Worm (Caenorhabditis elegans) whole organism, dauer: Measurements from ENCODE around the gene nspc-16.
A peak's percentile ranks its signal among the peaks of the same experiment; 100 is the strongest.
"Not testable (repeated sequence)": the region's sequence is repeated elsewhere in the genome, so short reads cannot be mapped to it uniquely, and the experiment has no call there.

ENCODE experiments used
- unc-62 ChIP-seq: sonication (generic microtip); optimal IDR thresholded peaks from 2 replicates; lab custom pipeline; 2017; ENCODE audit warnings: missing biosample characterization, missing genetic modification reagents, missing genetic modification characterization

Gene nspc-16

ce11 chrX:14516560-14516959 is 6.8 kb upstream of the nspc-16 start, which contains the start of gene D1025.10:
D1025.10 (plus strand) TSS chrX:14516860.
- no peak for TF ChIP-seq unc-62 (GFP tag; lab: Kevin White, UChicago)

- no peak for TF ChIP-seq unc-62 (GFP tag; lab: Kevin White, UChicago)
Observed at ce11 chrX:14517842-14518241, 5.5 kb upstream of the nspc-16 start.

DNA sequence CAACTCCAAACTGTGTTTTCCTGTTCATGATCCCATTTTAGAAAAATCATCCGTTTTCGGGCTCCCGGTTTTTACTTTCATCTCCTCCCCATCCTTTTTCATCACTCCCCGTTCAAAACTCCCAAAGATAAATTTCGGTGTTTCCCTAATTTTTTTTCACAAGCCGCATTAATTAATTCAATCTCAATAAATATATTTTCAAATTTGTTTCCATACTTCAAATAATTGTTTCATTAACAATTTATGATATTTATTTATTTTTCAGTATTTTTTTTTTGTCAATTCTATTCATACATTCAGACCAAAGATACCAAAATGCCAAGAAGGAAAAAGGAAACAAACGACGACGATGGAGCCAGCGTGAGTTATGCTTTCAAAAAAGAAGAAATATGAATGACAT is 2.9 kb upstream of the nspc-16 start, which contains the start of gene D1025.1:
Gene D1025.1, plus strand, starts transcription at position 301 of the 400 bp plus-strand sequence.
- TF ChIP-seq unc-62 (GFP tag; lab: Kevin White, UChicago) = no peak

- not testable (repeated sequence) for TF ChIP-seq unc-62 (GFP tag; lab: Kevin White, UChicago)
Observed at ce11 chrX:14525081-14525324, 1.6 kb downstream of the nspc-16 start, which contains the start of gene nspc-17. nspc-17 (minus strand) TSS chrX:14525181.

DNA sequence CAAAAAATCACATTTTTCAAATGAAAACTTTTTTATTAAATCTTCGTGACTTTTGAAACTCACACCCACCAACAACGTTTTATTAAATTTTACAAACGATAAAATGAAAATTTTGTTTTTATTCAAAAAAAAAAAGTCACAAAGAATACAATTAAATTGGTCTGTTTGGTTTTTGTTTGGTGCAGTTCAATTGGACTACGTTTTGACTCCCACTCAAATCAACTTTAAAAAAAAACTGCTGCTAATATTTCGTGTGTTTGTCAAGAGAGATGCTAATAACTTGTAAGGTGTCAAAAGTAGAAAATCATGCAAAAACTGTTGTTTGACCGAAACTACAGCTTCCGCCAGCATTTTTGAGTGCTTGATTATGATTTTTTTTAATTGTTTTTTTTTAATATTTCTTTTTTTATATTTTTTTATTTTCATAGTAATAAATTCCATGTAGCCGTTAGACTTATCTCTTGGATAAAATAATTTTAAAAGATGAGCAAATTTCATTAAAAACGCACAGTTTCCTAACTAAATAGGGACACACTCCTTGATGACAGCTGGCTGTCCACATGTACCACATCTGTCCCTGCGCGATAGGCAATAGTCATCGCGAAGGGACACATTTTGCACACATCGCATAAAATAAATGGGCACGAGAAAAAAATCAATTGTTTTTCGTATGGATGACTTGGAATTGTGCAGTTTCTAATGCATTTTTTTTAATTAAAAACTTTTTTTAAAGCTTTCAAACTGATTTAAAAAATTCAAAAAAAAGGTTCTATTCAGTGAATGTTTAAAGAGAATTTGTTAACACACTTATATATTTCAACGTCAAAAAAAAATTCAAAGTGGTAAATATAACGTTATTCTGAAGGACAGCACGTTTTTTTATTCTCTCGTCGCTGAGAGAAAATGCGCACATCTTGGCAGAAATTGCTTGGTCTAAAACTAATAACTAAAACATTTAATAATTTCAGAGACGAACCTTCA is 2.2 kb downstream of the nspc-16 start:
- peak; percentile 76 for TF ChIP-seq unc-62 (GFP tag; lab: Kevin White, UChicago)

DNA sequence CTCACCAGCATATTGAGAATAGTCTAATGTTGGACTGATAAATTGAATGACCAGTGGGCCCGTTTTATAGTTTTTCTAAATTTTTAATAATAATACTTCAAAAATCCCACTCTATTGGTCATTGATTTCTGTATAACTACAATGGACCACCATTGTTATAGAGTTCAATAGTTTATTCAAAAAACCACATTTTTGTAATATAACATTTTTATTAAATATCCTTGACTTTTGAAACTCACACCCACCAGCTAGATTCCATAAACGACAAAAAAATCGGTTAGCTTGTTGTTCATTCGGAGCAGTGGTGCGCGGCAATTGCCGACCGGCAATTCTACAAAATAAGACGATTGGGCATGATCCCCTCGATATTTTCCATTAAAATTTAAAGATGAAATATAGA is 4.2 kb downstream of the nspc-16 start, which contains the start of gene nspc-18:
Gene nspc-18, minus strand, starts transcription at position 101 of the 400 bp plus-strand sequence.
- TF ChIP-seq unc-62 (GFP tag; lab: Kevin White, UChicago) = no peak

- TF ChIP-seq unc-62 (GFP tag; lab: Kevin White, UChicago) = not testable (repeated sequence)
Observed at ce11 chrX:14528399-14528798, 5.0 kb downstream of the nspc-16 start, which contains the start of gene nspc-19. nspc-19 (plus strand) TSS chrX:14528699.

DNA sequence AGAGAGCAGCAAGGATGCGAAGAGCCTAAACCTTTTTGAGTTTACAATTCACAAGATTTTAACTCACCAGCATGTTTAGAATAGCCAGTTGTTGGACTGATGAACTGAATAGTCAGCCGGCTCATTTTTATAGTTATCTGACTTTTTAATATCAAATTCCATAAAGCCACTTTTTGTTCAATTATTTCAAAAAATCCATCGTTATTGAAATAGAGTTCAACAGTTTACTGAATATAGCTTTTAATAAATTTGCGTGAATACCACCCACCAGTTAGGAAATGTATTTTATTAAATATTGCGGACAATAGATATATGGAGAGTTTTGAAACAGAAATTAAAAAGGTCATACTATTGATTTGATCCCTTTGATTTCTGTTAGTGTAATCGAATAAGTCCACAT is 6.7 kb downstream of the nspc-16 start, which contains the start of gene nspc-20:
Gene nspc-20, minus strand, starts transcription at position 101 of the 400 bp plus-strand sequence.
- TF ChIP-seq unc-62 (GFP tag; lab: Kevin White, UChicago) = no peak

DNA sequence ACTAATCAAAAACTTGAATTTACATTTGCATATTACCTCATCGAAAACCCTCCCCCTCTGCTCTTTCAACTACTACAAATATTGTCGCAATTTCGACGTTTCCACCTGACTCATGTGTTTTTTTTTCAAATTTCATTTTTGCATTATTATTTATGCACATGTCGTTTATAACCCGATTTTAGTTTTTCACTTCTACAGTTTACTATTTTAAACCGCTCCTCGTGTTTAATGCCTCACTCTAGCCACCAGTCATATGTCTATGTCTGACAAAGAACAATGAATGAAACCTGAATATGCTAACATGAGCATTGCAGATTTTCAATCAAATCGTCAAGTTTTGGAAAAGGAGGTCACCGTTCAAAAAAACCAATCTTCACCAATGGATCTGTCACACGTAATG is 10.7 kb downstream of the nspc-16 start, which contains the start of gene T24C2.5:
Gene T24C2.5, plus strand, starts transcription at position 301 of the 400 bp plus-strand sequence.
- no peak for TF ChIP-seq unc-62 (GFP tag; lab: Kevin White, UChicago)

DNA sequence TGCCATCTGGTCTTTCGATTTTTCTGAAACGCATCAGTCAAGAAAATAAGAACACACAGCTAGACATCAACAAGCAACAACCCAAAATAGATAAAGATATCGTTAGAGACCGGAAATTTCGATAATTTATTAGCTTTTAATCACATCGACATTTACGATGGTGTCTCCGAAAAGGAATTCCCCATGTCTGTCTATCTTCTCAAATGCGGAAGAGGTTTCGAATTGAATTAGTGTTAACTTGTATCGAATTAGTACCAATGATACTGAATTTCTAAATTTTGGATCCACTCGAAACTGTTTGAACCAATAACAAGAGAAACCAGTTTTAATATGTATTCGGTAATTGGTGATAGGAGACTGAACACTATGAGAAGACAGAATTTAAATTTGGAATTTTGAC is 11.2 kb downstream of the nspc-16 start:
- TF ChIP-seq unc-62 (GFP tag; lab: Kevin White, UChicago) = no peak

DNA sequence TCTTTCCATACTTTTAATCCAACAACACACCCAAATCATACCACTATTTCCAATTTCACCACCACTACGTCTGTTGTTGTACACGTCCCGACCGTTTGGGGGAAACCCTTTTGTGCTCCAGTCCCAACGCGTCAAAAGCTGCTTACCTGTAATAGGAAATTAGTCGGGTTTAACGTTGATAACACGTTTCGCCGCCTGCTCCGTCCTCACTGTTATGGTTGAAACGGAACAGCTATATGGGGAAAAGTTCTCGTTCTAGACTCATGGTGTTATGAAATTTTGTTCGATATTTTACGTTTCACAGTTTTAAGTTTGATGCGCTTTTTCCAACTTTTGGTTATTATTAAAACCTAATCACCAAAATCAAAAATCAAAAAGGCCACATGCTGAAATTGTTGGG is 12.5 kb downstream of the nspc-16 start:
- TF ChIP-seq unc-62 (GFP tag; lab: Kevin White, UChicago) = no peak

- TF ChIP-seq unc-62 (GFP tag; lab: Kevin White, UChicago) = no peak
Observed at ce11 chrX:14537625-14538024, 14.2 kb downstream of the nspc-16 start.

- TF ChIP-seq unc-62 (GFP tag; lab: Kevin White, UChicago) = no peak
Observed at ce11 chrX:14539468-14539867, 16.1 kb downstream of the nspc-16 start.

DNA sequence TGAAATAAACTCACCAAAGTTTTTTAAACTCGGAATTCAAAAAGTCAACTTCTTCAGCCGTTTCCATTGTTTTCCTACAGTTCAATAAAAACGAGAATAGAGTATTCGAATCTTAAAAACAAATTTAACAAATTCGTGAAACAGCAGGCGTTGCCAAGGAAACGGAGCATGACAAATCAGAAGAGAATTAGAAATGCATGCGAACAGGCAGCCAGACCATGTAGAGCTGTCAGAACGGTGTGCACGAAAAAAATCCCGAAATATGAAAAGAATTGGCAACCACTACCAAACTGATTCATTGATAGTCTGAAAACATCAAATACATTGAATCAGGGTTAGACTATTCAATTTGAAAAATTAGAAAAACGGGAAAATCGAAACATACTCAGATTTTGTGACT is 18.6 kb downstream of the nspc-16 start, which contains the start of gene fbxa-81:
Gene fbxa-81, minus strand, starts transcription at position 101 of the 400 bp plus-strand sequence.
- no peak for TF ChIP-seq unc-62 (GFP tag; lab: Kevin White, UChicago)

DNA sequence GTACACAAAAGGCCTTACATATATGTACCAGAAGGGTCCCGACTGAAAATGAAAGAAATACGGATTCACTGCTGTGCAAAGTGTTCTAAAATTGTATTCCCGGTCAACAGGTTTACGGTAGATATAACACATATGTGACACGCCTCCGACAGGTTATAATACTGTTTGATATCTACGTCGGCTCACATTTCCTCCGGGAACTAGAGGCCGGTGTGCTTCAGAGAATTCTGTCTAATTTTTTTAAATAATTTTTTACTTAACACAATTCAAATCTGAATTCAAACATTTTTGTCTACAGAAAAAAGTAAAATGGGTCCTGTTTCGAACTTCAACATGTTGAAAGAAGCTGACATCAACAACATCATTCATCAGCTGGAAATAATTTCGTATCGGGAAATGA is 19.8 kb downstream of the nspc-16 start, which contains the start of gene T24C2.3:
Gene T24C2.3, plus strand, starts transcription at position 301 of the 400 bp plus-strand sequence.
- TF ChIP-seq unc-62 (GFP tag; lab: Kevin White, UChicago) = no peak

- no peak for TF ChIP-seq unc-62 (GFP tag; lab: Kevin White, UChicago)
Observed at ce11 chrX:14545543-14545942, 22.2 kb downstream of the nspc-16 start, which contains the start of gene enri-2. enri-2 (plus strand) TSS chrX:14545843.
